Worm (Caenorhabditis elegans) whole organism, late embryonic: Measurements from ENCODE around the gene T26A8.3.

ENCODE experiments used
- C38D4.7 ChIP-seq: fragments of 200-800 bp; sonication (Bioruptor generic); optimal IDR thresholded peaks from 2 replicates; lab custom pipeline; 2018; ENCODE audit warnings: mild to moderate bottlenecking, missing genetic modification characterization, moderate library complexity, missing compliant biosample characterization
- K09A11.1 ChIP-seq: sonication (generic microtip); optimal IDR thresholded peaks from 2 replicates; lab custom pipeline; 2017; ENCODE audit warnings: antibody characterized with exemption, mild to moderate bottlenecking, missing genetic modification characterization, missing compliant biosample characterization; ENCODE audit not compliant: insufficient read depth
- ama-1 ChIP-seq: fragments of 150-350 bp; optimal IDR thresholded peaks from 2 replicates; lab custom pipeline; 2014
- ceh-30 ChIP-seq: fragments of 150-350 bp; optimal IDR thresholded peaks from 2 replicates; lab custom pipeline; 2014; ENCODE audit warnings: missing biosample characterization, missing genetic modification characterization
- ceh-34 ChIP-seq: sonication (generic microtip); optimal IDR thresholded peaks from 2 replicates; lab custom pipeline; 2016; ENCODE audit warnings: mild to moderate bottlenecking, missing genetic modification characterization, missing compliant biosample characterization
- fkh-10 ChIP-seq: fragments of 150-350 bp; optimal IDR thresholded peaks from 2 replicates; lab custom pipeline; 2014; ENCODE audit warnings: missing biosample characterization, missing genetic modification reagents, missing genetic modification characterization
- hlh-15 ChIP-seq: sonication (generic microtip); optimal IDR thresholded peaks from 2 replicates; lab custom pipeline; 2016; ENCODE audit warnings: missing genetic modification characterization, missing compliant biosample characterization
- madf-2 ChIP-seq: sonication (generic microtip); optimal IDR thresholded peaks from 2 replicates; lab custom pipeline; 2017; ENCODE audit warnings: missing genetic modification characterization, missing compliant biosample characterization
- nhr-11 ChIP-seq: fragments of 150-350 bp; optimal IDR thresholded peaks from 2 replicates; lab custom pipeline; 2014; ENCODE audit warnings: missing biosample characterization, missing genetic modification characterization
- pat-9 ChIP-seq: fragments of 200-800 bp; sonication (Bioruptor generic); optimal IDR thresholded peaks from 2 replicates; lab custom pipeline; 2018; ENCODE audit warnings: mild to moderate bottlenecking, missing genetic modification characterization, moderate library complexity, missing compliant biosample characterization
- pha-4 ChIP-seq: fragments of 150-350 bp; optimal IDR thresholded peaks from 2 replicates; lab custom pipeline; 2018; ENCODE audit warnings: missing biosample characterization, missing genetic modification reagents, missing genetic modification characterization
- unc-55 ChIP-seq: sonication (generic microtip); optimal IDR thresholded peaks from 2 replicates; lab custom pipeline; 2017; ENCODE audit warnings: missing biosample characterization, missing genetic modification reagents, missing genetic modification characterization
- zip-5 ChIP-seq: sonication (generic microtip); optimal IDR thresholded peaks from 2 replicates; lab custom pipeline; 2016; ENCODE audit warnings: missing genetic modification characterization, missing compliant biosample characterization

ce11 chrIV:8428492-8428891, 2.1 kb upstream of the T26A8.3 start:
- TF ChIP-seq madf-2 (tag; lab: Kevin White, UChicago): no peak
- TF ChIP-seq unc-55 (GFP tag; lab: Kevin White, UChicago): peak; percentile 5
- no peak for TF ChIP-seq zip-5 (tag; lab: Kevin White, UChicago)
- peak; percentile 34 for TF ChIP-seq ceh-34
- TF ChIP-seq C38D4.7: peak; percentile 27
- no peak for TF ChIP-seq pha-4 (tag; lab: Kevin White, UChicago)
- peak; percentile 96 for TF ChIP-seq ama-1
- no peak for TF ChIP-seq hlh-15 (tag; lab: Kevin White, UChicago)
- no peak for TF ChIP-seq nhr-11 (tag; lab: Kevin White, UChicago)
- peak; percentile 7 for TF ChIP-seq pat-9
- no peak for TF ChIP-seq fkh-10 (GFP tag; lab: Kevin White, UChicago)
- no peak for TF ChIP-seq ceh-30 (tag; lab: Kevin White, UChicago)
- no peak for TF ChIP-seq K09A11.1 (tag; lab: Kevin White, UChicago)
